Worm (Caenorhabditis elegans): ENCODE measurements around the gene ragc-1.

- no peak for TF ChIP-seq nhr-237 (tag; optimal IDR thresholded peaks at IDR 0.05)
- TF ChIP-seq ceh-82 (tag; optimal IDR thresholded peaks at IDR 0.05): peak; percentile 90
- TF ChIP-seq pqm-1 (tag; optimal IDR thresholded peaks at IDR 0.05): peak; percentile 65
- peak; percentile 72 for TF ChIP-seq nhr-77 (tag; optimal IDR thresholded peaks at IDR 0.05)
- no peak for TF ChIP-seq nhr-28 (tag; optimal IDR thresholded peaks at IDR 0.05)
- no peak for TF ChIP-seq unc-62 (GFP tag; optimal IDR thresholded peaks at IDR 0.05)
Measured at ce11 chrIV:11566146-11566545, 38.6 kb downstream of the ragc-1 start, which contains the start of gene sec-24.1.

All from whole organism, L3 larva.